Fruit fly (Drosophila melanogaster) whole organism, wandering third instar larva: Measurements from ENCODE around the gene Patj.

Experiments
- Jra ChIP-seq: sonication (Bioruptor generic); optimal IDR thresholded peaks from 2 replicates; lab custom pipeline; 2016; ENCODE audit warnings: missing biosample characterization, missing genetic modification characterization
- Mio ChIP-seq: sonication (Bioruptor generic); optimal IDR thresholded peaks from 2 replicates; lab custom pipeline; 2016; ENCODE audit warnings: missing biosample characterization, missing genetic modification characterization
- OdsH ChIP-seq: fragments of 200-800 bp; sonication (Bioruptor generic); optimal IDR thresholded peaks from 2 replicates; lab custom pipeline; 2016; ENCODE audit warnings: missing biosample characterization, mild to moderate bottlenecking, missing genetic modification characterization
- jim ChIP-seq: fragments of 175-275, 200-325 bp; sonication (Bioruptor generic); optimal IDR thresholded peaks from 2 replicates; lab custom pipeline; 2016; ENCODE audit warnings: missing biosample characterization, mild to moderate bottlenecking, missing genetic modification characterization
- psq ChIP-seq: fragments of 200-800 bp; sonication (Bioruptor generic); optimal IDR thresholded peaks from 3 replicates; lab custom pipeline; 2017; ENCODE audit warnings: missing biosample characterization, mild to moderate bottlenecking, missing genetic modification characterization, moderate library complexity
- usp ChIP-seq: fragments of >200 bp; optimal IDR thresholded peaks from 2 replicates; lab custom pipeline; 2017; ENCODE audit warnings: missing biosample characterization, missing genetic modification characterization

- no peak for TF ChIP-seq jim (GFP tag; lab: Kevin White, UChicago)
- no peak for TF ChIP-seq psq
- TF ChIP-seq Jra = no peak
- no peak for TF ChIP-seq OdsH
- no peak for TF ChIP-seq usp
- no peak for TF ChIP-seq Mio (GFP tag; lab: Kevin White, UChicago)
These were observed 33.2 kb downstream of the Patj start, which contains the start of gene Cpr62Ba for dm6 chr3L:1831753-1832268.
